Worm (Caenorhabditis elegans): ENCODE results near the gene Y73C8B.3.

DNA sequence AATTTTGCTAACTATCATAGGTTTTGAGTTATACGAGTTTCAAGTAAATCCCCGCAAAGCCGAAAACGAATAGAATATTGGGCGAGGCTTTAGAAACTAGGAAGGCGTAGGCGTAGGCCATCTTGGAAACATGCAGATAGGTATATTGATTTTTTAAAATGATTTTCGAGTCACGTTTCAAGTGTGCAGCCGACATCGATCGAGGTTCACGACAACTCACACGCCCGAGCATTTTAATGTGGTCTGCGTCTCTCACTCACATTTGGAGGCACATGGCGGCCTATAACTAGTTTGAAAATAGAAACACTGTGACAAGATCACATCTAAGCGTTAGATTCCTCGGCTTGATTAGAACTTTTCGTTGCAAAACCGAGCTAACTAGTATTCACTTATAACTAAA is 34.3 kb upstream of the Y73C8B.3 start, which contains the start of gene K08D9.2:
- no peak for TF ChIP-seq ztf-11 (tag; optimal IDR thresholded peaks at IDR 0.05)
- TF ChIP-seq Y48G9A.11 (GFP tag; IDR thresholded peaks at IDR 0.05), result no peak
- TF ChIP-seq fkh-10 (GFP tag; optimal IDR thresholded peaks at IDR 0.05), result no peak
- TF ChIP-seq madf-9 (GFP tag; conservative IDR thresholded peaks at IDR 0.05), result no peak
- TF ChIP-seq mep-1 (tag; optimal IDR thresholded peaks at IDR 0.05), result no peak
- TF ChIP-seq dmd-6 (GFP tag; IDR thresholded peaks at IDR 0.05), result no peak
- no peak for TF ChIP-seq unc-39 (tag; optimal IDR thresholded peaks at IDR 0.05)
- TF ChIP-seq snpc-4 (tag; optimal IDR thresholded peaks at IDR 0.05), result no peak
- no peak for TF ChIP-seq nhr-28 (tag; optimal IDR thresholded peaks at IDR 0.05)
- TF ChIP-seq skn-1 (tag; optimal IDR thresholded peaks at IDR 0.05), result no peak
- TF ChIP-seq lin-13 (GFP tag; optimal IDR thresholded peaks at IDR 0.05), result no peak
- no peak for TF ChIP-seq Y105C5A.15 (GFP tag; IDR thresholded peaks at IDR 0.05)
- no peak for TF ChIP-seq nhr-77 (tag; optimal IDR thresholded peaks at IDR 0.05)
- no peak for TF ChIP-seq gei-8 (GFP tag; optimal IDR thresholded peaks at IDR 0.05)

Measured in whole organism, L4 larva.